Worm (Caenorhabditis elegans) whole organism, L4/young adult: Measurements from ENCODE around the gene srh-276.

Experiments used
- W03F9.2 ChIP-seq: fragments of 150-350 bp; optimal IDR thresholded peaks from 2 replicates; lab custom pipeline; 2014; ENCODE audit warnings: missing biosample characterization, missing genetic modification characterization
- dao-5 ChIP-seq: sonication (generic microtip); optimal IDR thresholded peaks from 2 replicates; lab custom pipeline; 2016; ENCODE audit warnings: missing genotype, missing genetic modification characterization, moderate library complexity, missing compliant biosample characterization

DNA sequence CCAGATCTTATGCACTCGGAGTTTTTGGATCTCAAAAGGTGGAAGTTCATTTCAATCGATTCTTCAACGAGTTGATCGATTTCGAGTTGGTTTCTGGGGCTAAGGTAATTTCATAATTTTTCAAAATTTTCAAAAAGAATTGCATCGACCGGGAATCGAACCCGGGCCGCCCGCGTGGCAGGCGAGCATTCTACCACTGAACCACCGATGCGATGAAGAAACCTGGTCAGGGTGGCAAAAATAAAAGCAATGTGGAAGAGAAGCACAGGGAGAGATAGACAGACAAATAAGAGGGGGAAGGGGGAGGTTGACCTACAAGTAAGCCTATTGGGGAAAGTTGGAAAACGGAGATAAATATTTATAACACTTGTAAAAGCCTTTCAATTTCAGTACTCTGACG lies 24.1 kb upstream of the srh-276 start:
- TF ChIP-seq W03F9.2 (tag; lab: Kevin White, UChicago): no peak
- peak; percentile 5 for TF ChIP-seq dao-5 (tag; lab: Kevin White, UChicago)
